Worm (Caenorhabditis elegans) whole organism, L2 larva: ENCODE data around the gene R02F2.5.
A peak's percentile ranks its signal among the peaks of the same experiment; 100 is the strongest.

Source experiments
- C34F6.9 ChIP-seq: fragments of 150-350 bp; optimal IDR thresholded peaks from 2 replicates; lab custom pipeline; 2014; ENCODE audit warnings: missing biosample characterization, missing genetic modification characterization
- F13H6.1 ChIP-seq: sonication (generic microtip); optimal IDR thresholded peaks from 2 replicates; lab custom pipeline; 2016; ENCODE audit warnings: missing genetic modification characterization, missing compliant biosample characterization
- ZK546.5 ChIP-seq: sonication (generic microtip); optimal IDR thresholded peaks from 2 replicates; lab custom pipeline; 2017; ENCODE audit warnings: missing biosample characterization, missing genetic modification characterization
- aly-2 ChIP-seq: fragments of 150-350 bp; optimal IDR thresholded peaks from 2 replicates; lab custom pipeline; 2014; ENCODE audit warnings: missing biosample characterization, missing genetic modification characterization
- ama-1 ChIP-seq: fragments of 150-350 bp; optimal IDR thresholded peaks from 2 replicates; lab custom pipeline; 2018; ENCODE audit warnings: inconsistent platforms
- blmp-1 ChIP-seq: sonication (generic microtip); optimal IDR thresholded peaks from 2 replicates; lab custom pipeline; 2017; ENCODE audit warnings: missing genetic modification characterization, mild to moderate bottlenecking, missing compliant biosample characterization, antibody characterized with exemption, moderate library complexity; ENCODE audit not compliant: insufficient read depth
- ceh-16 ChIP-seq: fragments of 150-350 bp; optimal IDR thresholded peaks from 2 replicates; lab custom pipeline; 2014; ENCODE audit warnings: missing biosample characterization, missing genetic modification characterization
- ceh-82 ChIP-seq: fragments of 150-350 bp; optimal IDR thresholded peaks from 2 replicates; lab custom pipeline; 2014; ENCODE audit warnings: missing biosample characterization, missing genetic modification characterization
- crh-2 ChIP-seq: sonication (generic microtip); optimal IDR thresholded peaks from 2 replicates; lab custom pipeline; 2017; ENCODE audit warnings: missing biosample characterization, missing genetic modification characterization
- dmd-4 ChIP-seq: sonication (generic microtip); optimal IDR thresholded peaks from 2 replicates; lab custom pipeline; 2017; ENCODE audit warnings: missing biosample characterization, missing genetic modification characterization
- egl-27 ChIP-seq: sonication (generic microtip); optimal IDR thresholded peaks from 3 replicates; lab custom pipeline; 2017; ENCODE audit warnings: missing biosample characterization, missing genetic modification reagents, missing genetic modification characterization
- elt-1 ChIP-seq: fragments of 150-350 bp; optimal IDR thresholded peaks from 2 replicates; lab custom pipeline; 2014; ENCODE audit warnings: missing biosample characterization, missing genetic modification characterization
- fos-1 ChIP-seq: fragments of 150-350 bp; optimal IDR thresholded peaks from 2 replicates; lab custom pipeline; 2014; ENCODE audit warnings: missing biosample characterization, missing genetic modification characterization
- gmeb-1 ChIP-seq: fragments of 150-350 bp; optimal IDR thresholded peaks from 2 replicates; lab custom pipeline; 2014; ENCODE audit warnings: missing biosample characterization, missing genetic modification characterization
- lin-11 ChIP-seq: fragments of 150-350 bp; sonication (generic microtip); optimal IDR thresholded peaks from 2 replicates; lab custom pipeline; 2014; ENCODE audit warnings: missing biosample characterization, missing genetic modification characterization, inconsistent platforms, mixed read lengths
- lin-13 ChIP-seq: fragments of 150-350 bp; optimal IDR thresholded peaks from 2 replicates; lab custom pipeline; 2014; ENCODE audit warnings: missing biosample characterization, missing genetic modification reagents, missing genetic modification characterization
- lin-39 ChIP-seq: fragments of 150-350 bp; optimal IDR thresholded peaks from 2 replicates; lab custom pipeline; 2014; ENCODE audit warnings: missing biosample characterization, missing genetic modification reagents, missing genetic modification characterization
- lsy-2 ChIP-seq, 2 experiments: fragments of 150-350 bp in 1 of 2; sonication (generic microtip) in 1 of 2; optimal IDR thresholded peaks; 2 replicates each; lab custom pipeline; 2014 to 2017; ENCODE audit warnings: missing biosample characterization in 2 of 2, missing genetic modification characterization in 2 of 2
- mab-5 ChIP-seq: fragments of 150-350 bp; optimal IDR thresholded peaks from 2 replicates; lab custom pipeline; 2014; ENCODE audit warnings: missing biosample characterization, missing genetic modification characterization
- mdl-1 ChIP-seq, 2 experiments: fragments of 150-350 bp in 1 of 2; sonication (generic microtip) in 1 of 2; optimal IDR thresholded peaks; 2 replicates each; lab custom pipeline; 2017; ENCODE audit warnings: missing biosample characterization in 2 of 2, missing genetic modification characterization in 2 of 2
- nhr-11 ChIP-seq: fragments of 150-350 bp; optimal IDR thresholded peaks from 2 replicates; lab custom pipeline; 2014; ENCODE audit warnings: missing biosample characterization, missing genetic modification characterization
- nhr-129 ChIP-seq: fragments of 150-350 bp; optimal IDR thresholded peaks from 2 replicates; lab custom pipeline; 2014; ENCODE audit warnings: missing biosample characterization, missing genetic modification characterization
- nhr-21 ChIP-seq: fragments of 150-350 bp; optimal IDR thresholded peaks from 2 replicates; lab custom pipeline; 2014; ENCODE audit warnings: missing biosample characterization, missing genetic modification characterization
- nhr-237 ChIP-seq: fragments of 150-350 bp; optimal IDR thresholded peaks from 2 replicates; lab custom pipeline; 2014; ENCODE audit warnings: missing biosample characterization, missing genetic modification characterization
- nhr-25 ChIP-seq: fragments of 150-350 bp; sonication (generic microtip); optimal IDR thresholded peaks from 3 replicates; lab custom pipeline; 2014; ENCODE audit warnings: missing biosample characterization, missing genetic modification characterization
- nhr-6 ChIP-seq: fragments of 150-350 bp; optimal IDR thresholded peaks from 2 replicates; lab custom pipeline; 2014; ENCODE audit warnings: missing biosample characterization, missing genetic modification characterization
- nhr-77 ChIP-seq: fragments of 150-350 bp; optimal IDR thresholded peaks from 2 replicates; lab custom pipeline; 2014; ENCODE audit warnings: missing biosample characterization, missing genetic modification characterization
- peb-1 ChIP-seq: fragments of 150-350 bp; optimal IDR thresholded peaks from 2 replicates; lab custom pipeline; 2014; ENCODE audit warnings: missing biosample characterization, missing genetic modification characterization
- sem-4 ChIP-seq: fragments of 150-350 bp; optimal IDR thresholded peaks from 2 replicates; lab custom pipeline; 2014; ENCODE audit warnings: missing biosample characterization, missing genetic modification reagents, missing genetic modification characterization
- sma-9 ChIP-seq, 2 experiments: fragments of 150-350 bp in 1 of 2; sonication (generic microtip) in 1 of 2; optimal IDR thresholded peaks; 2 replicates each; lab custom pipeline; 2014 to 2016; ENCODE audit warnings: missing genetic modification characterization in 2 of 2, mild to moderate bottlenecking in 1 of 2, missing biosample characterization in 1 of 2, missing compliant biosample characterization in 1 of 2, missing genetic modification reagents in 1 of 2, moderate library complexity in 1 of 2
- snpc-4 ChIP-seq: fragments of 150-350 bp; optimal IDR thresholded peaks from 2 replicates; lab custom pipeline; 2014; ENCODE audit warnings: missing biosample characterization, missing genetic modification characterization
- unc-55 ChIP-seq: fragments of 150-350 bp; sonication (generic microtip); optimal IDR thresholded peaks from 3 replicates; lab custom pipeline; 2014; ENCODE audit warnings: missing biosample characterization, missing genetic modification reagents, missing genetic modification characterization
- unc-62 ChIP-seq: fragments of 150-350 bp; optimal IDR thresholded peaks from 2 replicates; lab custom pipeline; 2014; ENCODE audit warnings: missing biosample characterization, missing genetic modification reagents, missing genetic modification characterization
- ztf-1 ChIP-seq: fragments of 200-800 bp; sonication (Bioruptor generic); conservative IDR thresholded peaks from 2 replicates; pipeline ENCODE4 v1.3.6; 2022; ENCODE audit warnings: missing genetic modification characterization, missing compliant biosample characterization
- ztf-4 ChIP-seq: fragments of 150-350 bp; optimal IDR thresholded peaks from 2 replicates; lab custom pipeline; 2014; ENCODE audit warnings: missing biosample characterization, missing genetic modification characterization

The R02F2.5 gene

ce11 chrIII:5449762-5450308 lies 29.3 kb upstream of the R02F2.5 start, which contains the start of gene F48E8.8:
F48E8.8 (minus strand) TSS chrIII:5449812.
- peak; percentile 79 for TF ChIP-seq F13H6.1 (tag; lab: Kevin White, UChicago)
- TF ChIP-seq lin-39 (tag; lab: Kevin White, UChicago), result no peak
- no peak for TF ChIP-seq ZK546.5 (tag; lab: Kevin White, UChicago)
- TF ChIP-seq unc-55 (GFP tag; lab: Kevin White, UChicago), result peak; percentile 71
- no peak for TF ChIP-seq ceh-82
- TF ChIP-seq mdl-1 (tag; optimal IDR thresholded peaks at IDR 0.05; lab: Kevin White, UChicago), result no peak
- peak; percentile 59 for TF ChIP-seq sma-9 (GFP tag; optimal IDR thresholded peaks at IDR 0.05; lab: Kevin White, UChicago)
- TF ChIP-seq sma-9 (tag; optimal IDR thresholded peaks at IDR 0.05; lab: Kevin White, UChicago), result no peak
- TF ChIP-seq C34F6.9 (tag; lab: Kevin White, UChicago), result peak; percentile 59
- no peak for TF ChIP-seq unc-62 (GFP tag; lab: Kevin White, UChicago)
- TF ChIP-seq ztf-1 (GFP tag; lab: Robert Waterston, UW), result no peak
- TF ChIP-seq nhr-237 (tag; lab: Kevin White, UChicago), result no peak
- peak; percentile 85 for TF ChIP-seq nhr-129 (tag; lab: Kevin White, UChicago)
- peak; percentile 15 for TF ChIP-seq fos-1 (tag; lab: Kevin White, UChicago)
- peak; percentile 13 for TF ChIP-seq sem-4 (tag; lab: Kevin White, UChicago)
- TF ChIP-seq nhr-21 (tag; lab: Kevin White, UChicago), result no peak
- no peak for TF ChIP-seq aly-2 (tag; lab: Kevin White, UChicago)
- peak; percentile 11 for TF ChIP-seq gmeb-1 (tag; lab: Kevin White, UChicago)
- peak; percentile 41 for TF ChIP-seq lin-11 (tag; lab: Kevin White, UChicago)
- TF ChIP-seq lin-13 (GFP tag; lab: Kevin White, UChicago), result peak; percentile 18
- no peak for TF ChIP-seq ztf-4 (tag; lab: Kevin White, UChicago)
- peak; percentile 21 to 80 for TF ChIP-seq lsy-2 (tag; optimal IDR thresholded peaks at IDR 0.05; lab: Kevin White, UChicago)
- no peak for TF ChIP-seq ceh-16
- peak; percentile 61 for TF ChIP-seq crh-2
- no peak for TF ChIP-seq elt-1
- TF ChIP-seq snpc-4 (tag; lab: Kevin White, UChicago), result no peak
- TF ChIP-seq peb-1 (tag; lab: Kevin White, UChicago), result no peak
- no peak for TF ChIP-seq nhr-11 (tag; lab: Kevin White, UChicago)
- no peak for TF ChIP-seq egl-27 (tag; lab: Kevin White, UChicago)

DNA sequence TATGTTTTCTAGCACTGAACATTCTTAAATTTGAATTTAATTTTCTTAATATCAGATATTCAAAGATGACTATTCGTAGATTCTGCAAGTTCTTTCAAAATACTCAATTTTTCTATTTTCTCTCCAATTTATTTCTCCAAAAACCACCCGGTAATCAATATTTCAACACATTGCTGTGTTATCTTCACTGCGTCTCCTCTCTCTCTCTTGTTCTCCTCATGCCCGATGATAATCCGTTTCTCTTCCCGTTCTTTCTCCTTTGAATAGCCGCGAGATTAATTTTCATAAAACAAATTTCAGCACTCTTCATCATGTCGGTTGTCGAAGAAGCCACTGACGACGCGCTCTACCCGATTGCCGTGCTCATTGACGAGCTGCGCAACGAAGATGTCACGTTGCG lies 28.7 kb upstream of the R02F2.5 start, which contains the start of gene paa-1:
TSS of gene paa-1 (plus strand) at position 301 of the 400 bp plus-strand sequence.
- no peak for TF ChIP-seq ztf-1 (GFP tag; lab: Robert Waterston, UW)
- TF ChIP-seq nhr-77 (tag; lab: Kevin White, UChicago), result no peak
- TF ChIP-seq peb-1 (tag; lab: Kevin White, UChicago), result no peak
- no peak for TF ChIP-seq snpc-4 (tag; lab: Kevin White, UChicago)
- no peak for TF ChIP-seq lsy-2 (tag; optimal IDR thresholded peaks at IDR 0.05; lab: Kevin White, UChicago)
- no peak for TF ChIP-seq egl-27 (tag; lab: Kevin White, UChicago)
- no peak for TF ChIP-seq gmeb-1 (tag; lab: Kevin White, UChicago)
- no peak for TF ChIP-seq nhr-237 (tag; lab: Kevin White, UChicago)
- TF ChIP-seq lin-11 (tag; lab: Kevin White, UChicago), result no peak
- no peak for TF ChIP-seq C34F6.9 (tag; lab: Kevin White, UChicago)
- no peak for TF ChIP-seq ama-1 (lab: Kevin White, UChicago)
- TF ChIP-seq ZK546.5 (tag; lab: Kevin White, UChicago), result no peak
- TF ChIP-seq dmd-4 (tag; lab: Kevin White, UChicago), result no peak
- no peak for TF ChIP-seq ztf-4 (tag; lab: Kevin White, UChicago)
- no peak for TF ChIP-seq blmp-1
- no peak for TF ChIP-seq ceh-82
- TF ChIP-seq nhr-6, result no peak
- no peak for TF ChIP-seq crh-2

- TF ChIP-seq mab-5 (tag; lab: Kevin White, UChicago) (no peak), nhr-25 (tag; lab: Kevin White, UChicago) (peak; percentile 54), blmp-1 (no peak), peb-1 (tag; lab: Kevin White, UChicago) (no peak), crh-2 (no peak), ztf-1 (GFP tag; lab: Robert Waterston, UW) (no peak)
Measured at ce11 chrIII:5453290-5453689, 25.8 kb upstream of the R02F2.5 start, which contains the start of gene F48E8.4. F48E8.4 (plus strand) TSS chrIII:5453590.
